Worm (Caenorhabditis elegans) whole organism, mixed stage, embryonic: ENCODE data around the gene exo-1.

Source experiments
- ceh-39 ChIP-seq: fragments of 150-350 bp; optimal IDR thresholded peaks from 2 replicates; lab custom pipeline; 2014; ENCODE audit warnings: missing biosample characterization, missing genetic modification characterization
- ceh-43 ChIP-seq: fragments of 200-800 bp; sonication (Bioruptor generic); optimal IDR thresholded peaks from 2 replicates; lab custom pipeline; 2018; ENCODE audit warnings: mild to moderate bottlenecking, missing genetic modification characterization, moderate library complexity, missing compliant biosample characterization
- cnd-1 ChIP-seq: fragments of 200-800 bp; sonication (Bioruptor generic); optimal IDR thresholded peaks from 2 replicates; lab custom pipeline; 2018; ENCODE audit warnings: mild to moderate bottlenecking, missing genetic modification characterization, missing compliant biosample characterization
- flh-1 ChIP-seq: fragments of 200-800 bp; sonication (Bioruptor generic); optimal IDR thresholded peaks from 2 replicates; lab custom pipeline; 2018; ENCODE audit warnings: mild to moderate bottlenecking, missing genetic modification characterization, moderate library complexity, missing compliant biosample characterization
- lin-32 ChIP-seq: fragments of 200-800 bp; sonication (Bioruptor generic); optimal IDR thresholded peaks from 2 replicates; lab custom pipeline; 2018; ENCODE audit warnings: mild to moderate bottlenecking, missing genetic modification characterization, missing compliant biosample characterization
- lsy-2 ChIP-seq: fragments of 150-350 bp; optimal IDR thresholded peaks from 2 replicates; lab custom pipeline; 2014; ENCODE audit warnings: missing biosample characterization, missing genetic modification characterization
- mep-1 ChIP-seq: fragments of 150-350 bp; optimal IDR thresholded peaks from 2 replicates; lab custom pipeline; 2017; ENCODE audit warnings: missing biosample characterization, missing genetic modification reagents, missing genetic modification characterization, inconsistent platforms
- nhr-237 ChIP-seq: fragments of 150-350 bp; optimal IDR thresholded peaks from 2 replicates; lab custom pipeline; 2014; ENCODE audit warnings: missing biosample characterization, missing genetic modification characterization
- nhr-76 ChIP-seq: sonication (generic microtip); optimal IDR thresholded peaks from 2 replicates; lab custom pipeline; 2017; ENCODE audit warnings: missing biosample characterization, missing genetic modification characterization
- snpc-4 ChIP-seq: fragments of 150-350 bp; optimal IDR thresholded peaks from 2 replicates; lab custom pipeline; 2014; ENCODE audit warnings: missing biosample characterization, missing genetic modification characterization
- unc-120 ChIP-seq: sonication (generic microtip); optimal IDR thresholded peaks from 2 replicates; lab custom pipeline; 2017; ENCODE audit warnings: missing genetic modification characterization, missing compliant biosample characterization; ENCODE audit not compliant: poor library complexity, severe bottlenecking
- unc-39 ChIP-seq: fragments of 150-350 bp; optimal IDR thresholded peaks from 2 replicates; lab custom pipeline; 2014; ENCODE audit warnings: missing biosample characterization, missing genetic modification characterization
- zip-8 ChIP-seq: fragments of 150-350 bp; optimal IDR thresholded peaks from 2 replicates; lab custom pipeline; 2014; ENCODE audit warnings: missing biosample characterization, missing genetic modification characterization

DNA sequence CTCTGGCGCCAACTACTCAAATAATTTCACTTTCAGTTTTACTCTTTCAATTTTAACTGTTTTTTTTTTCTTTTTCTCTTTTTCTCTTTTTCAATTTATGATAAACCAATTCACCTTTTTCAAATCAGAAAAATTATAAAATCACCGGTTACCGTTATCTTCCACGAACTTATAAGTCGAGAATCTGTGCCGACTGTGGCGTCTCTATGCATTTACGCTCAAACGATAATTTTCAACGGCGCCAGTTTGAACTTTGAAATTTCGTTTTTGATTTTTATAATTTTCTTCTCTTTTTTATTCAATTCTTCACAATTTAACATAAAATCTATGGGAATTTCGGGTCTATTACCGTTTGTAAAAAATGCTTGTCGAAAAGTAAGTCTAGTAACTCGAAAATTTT, at the start of gene exo-1:
- TF ChIP-seq nhr-76 (tag; lab: Kevin White, UChicago) (no peak), lin-32 (GFP tag; lab: Kevin White, UChicago) (no peak), snpc-4 (tag; lab: Kevin White, UChicago) (no peak), ceh-39 (tag; lab: Kevin White, UChicago) (no peak), zip-8 (no peak), nhr-237 (tag; lab: Kevin White, UChicago) (peak; percentile 46), ceh-43 (GFP tag; lab: Kevin White, UChicago) (no peak), flh-1 (no peak), lsy-2 (peak; percentile 42), mep-1 (peak; percentile 35), cnd-1 (tag; lab: Kevin White, UChicago) (no peak), unc-39 (tag; lab: Kevin White, UChicago) (no peak), unc-120 (no peak)
